Worm (Caenorhabditis elegans) whole organism, L3 larva: ENCODE results near the gene Y116A8C.3.

ENCODE experiments used
- ama-1 ChIP-seq: fragments of 150-350 bp; optimal IDR thresholded peaks from 2 replicates; lab custom pipeline; 2018
- daf-12 ChIP-seq: fragments of 150-350 bp; optimal IDR thresholded peaks from 2 replicates; lab custom pipeline; 2014; ENCODE audit warnings: missing biosample characterization, missing genetic modification reagents, missing genetic modification characterization
- nhr-11 ChIP-seq: fragments of 150-350 bp; optimal IDR thresholded peaks from 2 replicates; lab custom pipeline; 2014; ENCODE audit warnings: missing biosample characterization, missing genetic modification characterization
- nhr-237 ChIP-seq: fragments of 150-350 bp; optimal IDR thresholded peaks from 2 replicates; lab custom pipeline; 2014; ENCODE audit warnings: missing biosample characterization, missing genetic modification characterization
- nhr-76 ChIP-seq: fragments of 150-350 bp; sonication (generic microtip); optimal IDR thresholded peaks from 5 replicates; lab custom pipeline; 2014; ENCODE audit warnings: missing biosample characterization, missing genetic modification characterization
- unc-39 ChIP-seq: sonication (generic microtip); optimal IDR thresholded peaks from 4 replicates; lab custom pipeline; 2017; ENCODE audit warnings: missing biosample characterization, missing genetic modification characterization
- unc-62 ChIP-seq: fragments of 150-350 bp; sonication (generic microtip); optimal IDR thresholded peaks from 4 replicates; lab custom pipeline; 2014; ENCODE audit warnings: missing biosample characterization, missing genetic modification reagents, missing genetic modification characterization

DNA sequence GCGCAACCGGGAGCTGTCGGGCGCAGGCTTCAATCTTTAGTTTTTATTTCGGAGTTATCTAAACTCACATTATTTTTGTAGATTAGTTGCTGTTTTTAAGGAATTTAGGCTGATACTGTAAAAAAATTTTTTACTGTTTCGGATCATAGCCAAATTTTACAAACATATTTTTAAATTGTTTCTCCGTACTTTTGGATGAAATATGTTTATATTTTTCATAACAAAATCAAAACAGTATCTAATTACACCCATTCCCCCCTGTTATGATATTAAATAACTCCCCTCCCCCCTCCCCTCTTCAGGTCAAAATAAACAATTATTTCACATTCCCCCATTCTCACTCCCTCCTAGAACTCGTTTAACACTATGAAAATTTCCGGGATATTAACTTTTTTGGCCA lies at the start of gene Y116A8C.3:
- no peak for TF ChIP-seq unc-62 (GFP tag; lab: Kevin White, UChicago)
- no peak for TF ChIP-seq nhr-76
- no peak for TF ChIP-seq nhr-11 (tag; lab: Kevin White, UChicago)
- TF ChIP-seq unc-39 (tag; lab: Kevin White, UChicago): no peak
- no peak for TF ChIP-seq nhr-237 (tag; lab: Kevin White, UChicago)
- TF ChIP-seq daf-12: no peak
- no peak for TF ChIP-seq ama-1 (lab: Kevin White, UChicago)
